Fruit fly (Drosophila melanogaster) whole organism: ENCODE measurements around the gene TwdlZ.

Source experiments
- EcR ChIP-seq, 2 experiments: fragments of >200 bp; optimal IDR thresholded peaks; 2 replicates each; lab custom pipeline; 2017; ENCODE audit warnings: missing biosample characterization in 2 of 2, missing genetic modification characterization in 2 of 2, missing genetic modification reagents in 2 of 2
- psq ChIP-seq: fragments of >200 bp; optimal IDR thresholded peaks from 2 replicates; lab custom pipeline; 2017
- usp ChIP-seq: fragments of >200 bp; optimal IDR thresholded peaks from 2 replicates; lab custom pipeline; 2017; ENCODE audit warnings: missing biosample characterization, missing genetic modification characterization, mixed read lengths

- TF ChIP-seq usp (GFP tag; lab: Kevin White, UChicago) (no peak), psq (lab: Kevin White, UChicago) (no peak), EcR (GFP tag; optimal IDR thresholded peaks at IDR 0.05; lab: Kevin White, UChicago) (no peak)
Measured at dm6 chrX:16745942-16746341, 8.0 kb downstream of the TwdlZ start.
